Fruit fly (Drosophila melanogaster) whole organism, wandering third instar larva: ENCODE results near the gene Ir62a.

Source experiments
- Abd-B ChIP-seq: fragments of >200 bp; optimal IDR thresholded peaks from 2 replicates; lab custom pipeline; 2017; ENCODE audit warnings: missing biosample characterization, missing genetic modification characterization
- CG32264 ChIP-seq: fragments of 200-800 bp; sonication (Bioruptor generic); optimal IDR thresholded peaks from 2 replicates; lab custom pipeline; 2016; ENCODE audit warnings: missing biosample characterization, missing genetic modification characterization
- CG9705 ChIP-seq: fragments of 200-800 bp; sonication (Bioruptor generic); optimal IDR thresholded peaks from 2 replicates; lab custom pipeline; 2018; ENCODE audit warnings: missing biosample characterization, mild to moderate bottlenecking, missing genetic modification characterization
- CrebA ChIP-seq: fragments of 200-800 bp; sonication (Bioruptor generic); optimal IDR thresholded peaks from 2 replicates; lab custom pipeline; 2016; ENCODE audit warnings: missing biosample characterization, mild to moderate bottlenecking, missing genetic modification characterization, borderline replicate concordance
- Dfd ChIP-seq: fragments of >200 bp; optimal IDR thresholded peaks from 2 replicates; lab custom pipeline; 2017; ENCODE audit warnings: missing biosample characterization, missing genetic modification characterization
- Dif ChIP-seq: fragments of 200-275, 200-300 bp; sonication (Bioruptor generic); optimal IDR thresholded peaks from 2 replicates; lab custom pipeline; 2018; ENCODE audit warnings: missing biosample characterization, missing genetic modification characterization; ENCODE audit not compliant: partially characterized antibody
- HLH106 ChIP-seq: fragments of 200-800 bp; optimal IDR thresholded peaks from 3 replicates; lab custom pipeline; 2019; ENCODE audit warnings: missing biosample characterization, mild to moderate bottlenecking, missing genetic modification characterization, moderate library complexity
- Hnf4 ChIP-seq: fragments of 200-800 bp; sonication (Bioruptor generic); optimal IDR thresholded peaks from 2 replicates; lab custom pipeline; 2016; ENCODE audit warnings: missing biosample characterization, mild to moderate bottlenecking, missing genetic modification characterization
- Hr78 ChIP-seq: fragments of >200 bp; optimal IDR thresholded peaks from 2 replicates; lab custom pipeline; 2017; ENCODE audit warnings: missing biosample characterization, missing genetic modification characterization
- Jra ChIP-seq: sonication (Bioruptor generic); optimal IDR thresholded peaks from 2 replicates; lab custom pipeline; 2016; ENCODE audit warnings: missing biosample characterization, missing genetic modification characterization
- Mio ChIP-seq: sonication (Bioruptor generic); optimal IDR thresholded peaks from 2 replicates; lab custom pipeline; 2016; ENCODE audit warnings: missing biosample characterization, missing genetic modification characterization
- Myc ChIP-seq: fragments of >200 bp; optimal IDR thresholded peaks from 2 replicates; lab custom pipeline; 2017
- N ChIP-seq: fragments of >200 bp; optimal IDR thresholded peaks from 2 replicates; lab custom pipeline; 2018; ENCODE audit warnings: missing biosample characterization, missing external identifiers, missing genetic modification characterization
- OdsH ChIP-seq: fragments of 200-800 bp; sonication (Bioruptor generic); optimal IDR thresholded peaks from 2 replicates; lab custom pipeline; 2016; ENCODE audit warnings: missing biosample characterization, mild to moderate bottlenecking, missing genetic modification characterization
- Rel ChIP-seq, 2 experiments: fragments of 200-800 bp; sonication (Bioruptor generic) in 1 of 2; optimal IDR thresholded peaks; 2 replicates in 1 of 2; 3 replicates in 1 of 2; lab custom pipeline; 2016 to 2019; ENCODE audit warnings: mild to moderate bottlenecking in 2 of 2, missing biosample characterization in 2 of 2, missing genetic modification characterization in 2 of 2, moderate library complexity in 1 of 2
- Sp1 ChIP-seq: fragments of 200-800 bp; sonication (Bioruptor generic); optimal IDR thresholded peaks from 3 replicates; lab custom pipeline; 2019; ENCODE audit warnings: missing biosample characterization, mild to moderate bottlenecking, missing genetic modification characterization, moderate library complexity
- Vsx2 ChIP-seq: fragments of 200-300, 225-300 bp; sonication (Bioruptor generic); optimal IDR thresholded peaks from 2 replicates; lab custom pipeline; 2018; ENCODE audit warnings: missing biosample characterization, missing genetic modification characterization; ENCODE audit not compliant: partially characterized antibody
- br ChIP-seq: fragments of 200-800 bp; sonication (Bioruptor generic); optimal IDR thresholded peaks from 2 replicates; lab custom pipeline; 2016; ENCODE audit warnings: missing biosample characterization, missing genetic modification characterization
- brk ChIP-seq: fragments of 200-800 bp; sonication (Bioruptor generic); optimal IDR thresholded peaks from 2 replicates; lab custom pipeline; 2016; ENCODE audit warnings: missing biosample characterization, mild to moderate bottlenecking, missing genetic modification characterization
- dl ChIP-seq, 2 experiments: fragments of 175-275, 200-275 bp in 1 of 2; fragments of 200-275 bp in 1 of 2; sonication (Bioruptor generic); optimal IDR thresholded peaks; lab custom pipeline; 2018; ENCODE audit warnings: mild to moderate bottlenecking in 2 of 2, missing biosample characterization in 2 of 2, missing genetic modification characterization in 2 of 2, moderate library complexity in 2 of 2; ENCODE audit not compliant: partially characterized antibody in 2 of 2, insufficient read depth in 1 of 2
- dmrt93B ChIP-seq: fragments of 200-800 bp; sonication (Bioruptor generic); optimal IDR thresholded peaks from 2 replicates; lab custom pipeline; 2018; ENCODE audit warnings: missing biosample characterization, mild to moderate bottlenecking, missing genetic modification characterization
- dsf ChIP-seq: sonication (Bioruptor generic); optimal IDR thresholded peaks from 2 replicates; lab custom pipeline; 2016; ENCODE audit warnings: missing biosample characterization, missing genetic modification characterization, borderline replicate concordance
- ey ChIP-seq: fragments of 200-800 bp; sonication (Bioruptor generic); optimal IDR thresholded peaks from 2 replicates; lab custom pipeline; 2016; ENCODE audit warnings: missing biosample characterization, missing genetic modification characterization
- foxo ChIP-seq, 2 experiments: fragments of 200-800 bp; sonication (Bioruptor generic); optimal IDR thresholded peaks; 2 replicates in 1 of 2; 3 replicates in 1 of 2; lab custom pipeline; 2016 to 2017; ENCODE audit warnings: missing biosample characterization in 2 of 2, missing genetic modification characterization in 2 of 2
- fru ChIP-seq: fragments of 200-800 bp; sonication (Bioruptor generic); optimal IDR thresholded peaks from 3 replicates; lab custom pipeline; 2016; ENCODE audit warnings: missing biosample characterization, mild to moderate bottlenecking, missing genetic modification characterization
- h ChIP-seq: fragments of 200-800 bp; sonication (Bioruptor generic); optimal IDR thresholded peaks from 3 replicates; lab custom pipeline; 2016; ENCODE audit warnings: missing biosample characterization, mild to moderate bottlenecking, missing genetic modification characterization
- jim ChIP-seq: fragments of 175-275, 200-325 bp; sonication (Bioruptor generic); optimal IDR thresholded peaks from 2 replicates; lab custom pipeline; 2016; ENCODE audit warnings: missing biosample characterization, mild to moderate bottlenecking, missing genetic modification characterization
- pan ChIP-seq: fragments of >200 bp; optimal IDR thresholded peaks from 2 replicates; lab custom pipeline; 2017
- psq ChIP-seq: fragments of 200-800 bp; sonication (Bioruptor generic); optimal IDR thresholded peaks from 3 replicates; lab custom pipeline; 2017; ENCODE audit warnings: missing biosample characterization, mild to moderate bottlenecking, missing genetic modification characterization, moderate library complexity
- rgr ChIP-seq: fragments of 200-800 bp; sonication (Bioruptor generic); optimal IDR thresholded peaks from 3 replicates; lab custom pipeline; 2016; ENCODE audit warnings: missing biosample characterization, mild to moderate bottlenecking, missing genetic modification characterization
- sv ChIP-seq: fragments of 200-800 bp; sonication (Bioruptor generic); optimal IDR thresholded peaks from 3 replicates; lab custom pipeline; 2016; ENCODE audit warnings: missing biosample characterization, missing genetic modification characterization
- tai ChIP-seq: sonication (Bioruptor generic); optimal IDR thresholded peaks from 2 replicates; lab custom pipeline; 2016; ENCODE audit warnings: missing biosample characterization, missing genetic modification characterization
- usp ChIP-seq: fragments of >200 bp; optimal IDR thresholded peaks from 2 replicates; lab custom pipeline; 2017; ENCODE audit warnings: missing biosample characterization, missing genetic modification characterization
- woc ChIP-seq: sonication (Bioruptor generic); optimal IDR thresholded peaks from 2 replicates; lab custom pipeline; 2016; ENCODE audit warnings: missing biosample characterization, mild to moderate bottlenecking, missing genetic modification characterization

Gene Ir62a

dm6 chr3L:1517274-1518047 lies 13.6 kb downstream of the Ir62a start (continued):
- peak; percentile 12 for TF ChIP-seq Dif (GFP tag; lab: Kevin White, UChicago)
- TF ChIP-seq Myc (lab: Kevin White, UChicago), result peak; percentile 21
- no peak for TF ChIP-seq dsf (GFP tag; lab: Kevin White, UChicago)
- TF ChIP-seq Hr78 (GFP tag; lab: Kevin White, UChicago), result no peak
- no peak for TF ChIP-seq Abd-B (GFP tag; lab: Kevin White, UChicago)

- TF ChIP-seq h (GFP tag; lab: Kevin White, UChicago) (peak; percentile 29), pan (lab: Kevin White, UChicago) (no peak), psq (no peak)
These were observed 14.3 kb downstream of the Ir62a start, which contains the start of gene cue for dm6 chr3L:1516631-1517273. cue (minus strand) TSS chr3L:1517271.

dm6 chr3L:1515820-1516540 lies 15.1 kb downstream of the Ir62a start:
- peak; percentile 56 for TF ChIP-seq Sp1 (GFP tag; lab: Kevin White, UChicago)
- TF ChIP-seq Jra (GFP tag; lab: Kevin White, UChicago), result no peak
- TF ChIP-seq N, result no peak
- peak; percentile 78 for TF ChIP-seq ey
- TF ChIP-seq brk (GFP tag; lab: Kevin White, UChicago), result no peak
- peak; percentile 71 for TF ChIP-seq rgr (GFP tag; lab: Kevin White, UChicago)
- no peak for TF ChIP-seq Rel (GFP tag; optimal IDR thresholded peaks at IDR 0.05; lab: Kevin White, UChicago)
- no peak for TF ChIP-seq Rel (tag; optimal IDR thresholded peaks at IDR 0.05; lab: Kevin White, UChicago)
- TF ChIP-seq sv (GFP tag; lab: Kevin White, UChicago), result peak; percentile 35
- no peak for TF ChIP-seq pan (lab: Kevin White, UChicago)
- TF ChIP-seq Hr78 (GFP tag; lab: Kevin White, UChicago), result no peak
- no peak for TF ChIP-seq Mio (GFP tag; lab: Kevin White, UChicago)
- no peak for TF ChIP-seq Dfd (GFP tag; lab: Kevin White, UChicago)
- TF ChIP-seq HLH106 (tag; lab: Kevin White, UChicago), result peak; percentile 66
- TF ChIP-seq dmrt93B (GFP tag; lab: Kevin White, UChicago), result peak; percentile 55
- no peak for TF ChIP-seq dl (GFP tag; optimal IDR thresholded peaks at IDR 0.05; lab: Kevin White, UChicago; ENCODE audit: insufficient read depth in 1 of 2, partially characterized antibody in 2 of 2)
- TF ChIP-seq Vsx2 (GFP tag; lab: Kevin White, UChicago), result no peak
- peak; percentile 72 for TF ChIP-seq fru (GFP tag; lab: Kevin White, UChicago)
- peak; percentile 70 for TF ChIP-seq OdsH (GFP tag; lab: Kevin White, UChicago)
- no peak for TF ChIP-seq tai (GFP tag; lab: Kevin White, UChicago)
- peak; percentile 52 for TF ChIP-seq psq
- TF ChIP-seq jim (GFP tag; lab: Kevin White, UChicago), result no peak
- TF ChIP-seq h (GFP tag; lab: Kevin White, UChicago), result no peak
- TF ChIP-seq woc, result peak; percentile 37
- TF ChIP-seq CG9705, result peak; percentile 5
- TF ChIP-seq CrebA, result no peak
- peak; percentile 46 for TF ChIP-seq br (GFP tag; lab: Kevin White, UChicago)
- no peak for TF ChIP-seq Dif (GFP tag; lab: Kevin White, UChicago)
- no peak for TF ChIP-seq CG32264 (GFP tag; lab: Kevin White, UChicago)
- no peak for TF ChIP-seq usp (GFP tag; lab: Kevin White, UChicago)
- peak; percentile 50 for TF ChIP-seq Hnf4 (GFP tag; lab: Kevin White, UChicago)
- TF ChIP-seq dsf (GFP tag; lab: Kevin White, UChicago), result no peak
- no peak for TF ChIP-seq Myc (lab: Kevin White, UChicago)
- TF ChIP-seq Abd-B (GFP tag; lab: Kevin White, UChicago), result no peak
- peak in 1 of 2 experiments; percentile 75 for TF ChIP-seq foxo (GFP tag; optimal IDR thresholded peaks at IDR 0.05; lab: Kevin White, UChicago)
